2 worm cellular contexts compared by ENCODE assay signal in genomic region chrII:11977363-11977762, ce11.
TF ChIP-seq lines count a peak whose summit lies in the region.

Gene Y17G7B.21, minus strand, starts transcription at chrII:11977661.

TF ChIP-seq in whole organism, L1 larva, 84 proteins besides CTCF, POLR2A, EP300 and RAD21 (continued from another document):
- TF ChIP-seq ceh-63 (GFP tag; optimal IDR thresholded peaks at IDR 0.05; lab: Kevin White, UChicago) (no peak), fkh-10 (GFP tag; optimal IDR thresholded peaks at IDR 0.05; lab: Kevin White, UChicago) (no peak), unc-130 (tag; optimal IDR thresholded peaks at IDR 0.05; lab: Kevin White, UChicago) (no peak), nhr-237 (tag; optimal IDR thresholded peaks at IDR 0.05; lab: Kevin White, UChicago) (no peak), vab-15 (tag; optimal IDR thresholded peaks at IDR 0.05; lab: Kevin White, UChicago) (no peak), sptf-1 (tag; optimal IDR thresholded peaks at IDR 0.05; lab: Kevin White, UChicago) (no peak), fkh-4 (tag; optimal IDR thresholded peaks at IDR 0.05; lab: Kevin White, UChicago; ENCODE audit: borderline replicate concordance) (no peak), efl-1 (optimal IDR thresholded peaks at IDR 0.05; lab: Kevin White, UChicago) (no peak), efl-1 (GFP tag; optimal IDR thresholded peaks at IDR 0.05 in 1 of 2; lab: Kevin White, UChicago) (peak in 1 of 2 experiments; percentile 91), dsc-1 (tag; optimal IDR thresholded peaks at IDR 0.05; lab: Kevin White, UChicago) (no peak), nhr-85 (tag; lab: Kevin White, UChicago) (peak; percentile 82), grh-1 (GFP tag; IDR thresholded peaks at IDR 0.05; lab: Robert Waterston, UW) (0 out of 2 replicates have a peak, but pooled peaks have one; percentile 21)
TF ChIP-seq in whole organism, L1 larva: peak in this region for 6.

TF ChIP-seq in whole organism, L4 larva, 104 proteins besides CTCF, POLR2A, EP300 and RAD21 (continued from another document):
- TF ChIP-seq mes-2 (tag; optimal IDR thresholded peaks at IDR 0.05; lab: Kevin White, UChicago; ENCODE audit: poor library complexity, severe bottlenecking) = peak; percentile 58
- TF ChIP-seq arid-1 (GFP tag; conservative IDR thresholded peaks at IDR 0.05; lab: Robert Waterston, UW) = peak; percentile 59; the same call in 1 of the 2 replicates
- no peak for TF ChIP-seq aly-2 (tag; optimal IDR thresholded peaks at IDR 0.05; lab: Kevin White, UChicago)
- no peak for TF ChIP-seq F44E2.7 (GFP tag; IDR thresholded peaks at IDR 0.05; lab: Robert Waterston, UW)
- peak; percentile 78 for TF ChIP-seq lin-38 (GFP tag; IDR thresholded peaks at IDR 0.05; lab: Robert Waterston, UW)
- TF ChIP-seq madf-5 (GFP tag; IDR thresholded peaks at IDR 0.05; lab: Robert Waterston, UW) = 0 out of 4 replicates have a peak, but pooled peaks of 1 of the 2 experiments have one; percentile 33
- TF ChIP-seq ceh-62 (tag; optimal IDR thresholded peaks at IDR 0.05; lab: Kevin White, UChicago) = no peak
- TF ChIP-seq D1046.2 (GFP tag; IDR thresholded peaks at IDR 0.05; lab: Robert Waterston, UW) = no peak
- peak; percentile 51 for TF ChIP-seq sdz-12 (GFP tag; optimal IDR thresholded peaks at IDR 0.05; lab: Kevin White, UChicago)
- peak; percentile 68; the same call in 1 of the 2 replicates for TF ChIP-seq Y105C5A.15 (GFP tag; IDR thresholded peaks at IDR 0.05; lab: Robert Waterston, UW)
- no peak for TF ChIP-seq ceh-82 (tag; optimal IDR thresholded peaks at IDR 0.05; lab: Kevin White, UChicago)
- TF ChIP-seq hlh-30 (tag; optimal IDR thresholded peaks at IDR 0.05; lab: Kevin White, UChicago; ENCODE audit: insufficient read depth) = no peak
- TF ChIP-seq dpl-1 (GFP tag; optimal IDR thresholded peaks at IDR 0.05; lab: Kevin White, UChicago) = no peak
- TF ChIP-seq set-16 (GFP tag; IDR thresholded peaks at IDR 0.05; lab: Robert Waterston, UW) = peak; percentile 85
- TF ChIP-seq php-3 (GFP tag; IDR thresholded peaks at IDR 0.05; lab: Robert Waterston, UW) = no peak
- no peak for TF ChIP-seq nhr-6 (tag; optimal IDR thresholded peaks at IDR 0.05; lab: Kevin White, UChicago)
- TF ChIP-seq lim-7 (GFP tag; IDR thresholded peaks at IDR 0.05; lab: Robert Waterston, UW) = 0 out of 2 replicates have a peak, but pooled peaks have one; percentile 10
- TF ChIP-seq nhr-11 (tag; optimal IDR thresholded peaks at IDR 0.05; lab: Kevin White, UChicago) = no peak
- peak; percentile 41; the same call in 1 of the 2 replicates for TF ChIP-seq pha-4 (GFP tag; IDR thresholded peaks at IDR 0.05; lab: Robert Waterston, UW)
- no peak for TF ChIP-seq pha-4 (tag; optimal IDR thresholded peaks at IDR 0.05; lab: Kevin White, UChicago)
- no peak for TF ChIP-seq mxl-3 (GFP tag; optimal IDR thresholded peaks at IDR 0.05; lab: Kevin White, UChicago)
- peak; percentile 56 for TF ChIP-seq Y5F2A.4 (GFP tag; optimal IDR thresholded peaks at IDR 0.05; lab: Kevin White, UChicago)
- no peak for TF ChIP-seq nhr-77 (tag; optimal IDR thresholded peaks at IDR 0.05; lab: Kevin White, UChicago)
- TF ChIP-seq vab-7 (GFP tag; IDR thresholded peaks at IDR 0.05; lab: Robert Waterston, UW) = 0 out of 2 replicates have a peak, but pooled peaks have one; percentile 12
- 0 out of 2 replicates have a peak, but pooled peaks have one; percentile 23 for TF ChIP-seq mxl-2 (GFP tag; conservative IDR thresholded peaks at IDR 0.05; lab: Robert Waterston, UW)
- TF ChIP-seq attf-4 (tag; optimal IDR thresholded peaks at IDR 0.05; lab: Kevin White, UChicago) = no peak
- TF ChIP-seq tra-1 (GFP tag; IDR thresholded peaks at IDR 0.05; lab: Robert Waterston, UW) = peak; percentile 40; the same call in 1 of the 2 replicates
- TF ChIP-seq mdt-29 (GFP tag; IDR thresholded peaks at IDR 0.05; lab: Robert Waterston, UW) = peak; percentile 33; the same call in 1 of the 2 replicates
- peak; percentile 42 for TF ChIP-seq snpc-1.2 (GFP tag; IDR thresholded peaks at IDR 0.05; lab: Robert Waterston, UW)
- peak; percentile 19 for TF ChIP-seq aha-1 (tag; lab: Kevin White, UChicago)
- TF ChIP-seq dmd-6 (GFP tag; IDR thresholded peaks at IDR 0.05; lab: Robert Waterston, UW) = no peak
- no peak for TF ChIP-seq ZK337.2 (GFP tag; IDR thresholded peaks at IDR 0.05; lab: Robert Waterston, UW)
- TF ChIP-seq lin-39 (tag; optimal IDR thresholded peaks at IDR 0.05; lab: Kevin White, UChicago) = no peak
- no peak for TF ChIP-seq jun-1 (tag; optimal IDR thresholded peaks at IDR 0.05; lab: Kevin White, UChicago)
- TF ChIP-seq F49E8.2 (tag; optimal IDR thresholded peaks at IDR 0.05; lab: Kevin White, UChicago; ENCODE audit: borderline replicate concordance) = no peak
